2 fruit fly cellular contexts compared by ENCODE assay signal in genomic region chr2L:14520504-14520903, dm6.
A peak's percentile ranks its signal among the peaks of the same experiment; 100 is the strongest.
TF ChIP-seq lines count a peak whose summit lies in the region.

No protein-coding gene starts in this region.

- no peak for TF ChIP-seq CTCF in whole organism, embryonic (GFP tag; optimal IDR thresholded peaks at IDR 0.05; lab: Kevin White, UChicago)

TF ChIP-seq in whole organism, embryonic, 481 proteins besides CTCF, POLR2A, EP300 and RAD21:
- TF ChIP-seq crol (GFP tag; IDR thresholded peaks at IDR 0.05; lab: Robert Waterston, UW) (peak; percentile 47), psq (GFP tag; optimal IDR thresholded peaks at IDR 0.05; lab: Kevin White, UChicago) (no peak), CG2199 (GFP tag; IDR thresholded peaks at IDR 0.05; lab: Robert Waterston, UW) (peak; percentile 59; the same call in 1 of the 3 replicates), CG6791 (GFP tag; IDR thresholded peaks at IDR 0.05; lab: Robert Waterston, UW; ENCODE audit: partially characterized antibody) (no peak), D19A (tag; optimal IDR thresholded peaks at IDR 0.05; lab: Kevin White, UChicago) (no peak), Jarid2 (GFP tag; optimal IDR thresholded peaks at IDR 0.05; lab: Kevin White, UChicago) (no peak), z (GFP tag; IDR thresholded peaks at IDR 0.05; lab: Robert Waterston, UW) (0 out of 3 replicates have a peak, but pooled peaks have one; percentile 27), CG9437 (GFP tag; optimal IDR thresholded peaks at IDR 0.05; lab: Kevin White, UChicago) (peak; percentile 94), CG18619 (GFP tag; optimal IDR thresholded peaks at IDR 0.05; lab: Kevin White, UChicago) (no peak), ara (GFP tag; IDR thresholded peaks at IDR 0.05; lab: Robert Waterston, UW) (0 out of 2 replicates have a peak, but pooled peaks have one; percentile 33)

TF ChIP-seq in whole organism, prepupa, 60 proteins besides CTCF, POLR2A, EP300 and RAD21:
- TF ChIP-seq CG8319 (GFP tag; optimal IDR thresholded peaks at IDR 0.05; lab: Kevin White, UChicago), result no peak
- 0 out of 3 replicates have a peak, but pooled peaks have one; percentile 17 for TF ChIP-seq eg (GFP tag; IDR thresholded peaks at IDR 0.05; lab: Robert Waterston, UW)
